Worm (Caenorhabditis elegans) whole organism, L1 larva: ENCODE results near the gene igcm-2.

Experiments
- C04F5.9 ChIP-seq: sonication (generic microtip); optimal IDR thresholded peaks from 2 replicates; lab custom pipeline; 2016; ENCODE audit warnings: missing genetic modification characterization, missing compliant biosample characterization
- C16A3.4 ChIP-seq: fragments of 150-350 bp; optimal IDR thresholded peaks from 2 replicates; lab custom pipeline; 2014; ENCODE audit warnings: missing biosample characterization, missing genetic modification characterization
- Y116A8C.19 ChIP-seq: sonication (generic microtip); optimal IDR thresholded peaks from 2 replicates; lab custom pipeline; 2016; ENCODE audit warnings: missing compliant biosample characterization, missing genetic modification characterization, borderline replicate concordance
- alr-1 ChIP-seq: fragments of 200-800 bp; sonication (Bioruptor generic); optimal IDR thresholded peaks from 2 replicates; lab custom pipeline; 2018; ENCODE audit warnings: borderline replicate concordance, mild to moderate bottlenecking, missing genetic modification characterization, missing compliant biosample characterization
- aly-2 ChIP-seq: fragments of 150-350 bp; optimal IDR thresholded peaks from 2 replicates; lab custom pipeline; 2014; ENCODE audit warnings: missing biosample characterization, missing genetic modification characterization
- ama-1 ChIP-seq: fragments of 150-350 bp; optimal IDR thresholded peaks from 2 replicates; lab custom pipeline; 2014
- ceh-63 ChIP-seq: fragments of 200-800 bp; sonication (Bioruptor generic); optimal IDR thresholded peaks from 2 replicates; lab custom pipeline; 2018; ENCODE audit warnings: mild to moderate bottlenecking, missing genetic modification characterization, missing compliant biosample characterization
- ceh-8 ChIP-seq: fragments of 200-800 bp; sonication (Bioruptor generic); optimal IDR thresholded peaks from 2 replicates; lab custom pipeline; 2018; ENCODE audit warnings: mild to moderate bottlenecking, missing genetic modification characterization, moderate library complexity, missing compliant biosample characterization
- ceh-82 ChIP-seq, 3 experiments: fragments of 150-350 bp in 1 of 3; sonication (generic microtip) in 2 of 3; optimal IDR thresholded peaks; 2 replicates each; lab custom pipeline; 2014 to 2017; ENCODE audit warnings: missing biosample characterization in 3 of 3, missing genetic modification characterization in 3 of 3
- ceh-88 ChIP-seq: fragments of 200-800 bp; sonication (Bioruptor generic); IDR thresholded peaks from 2 replicates; pipeline ENCODE4 v1.3.6; 2022; ENCODE audit warnings: missing genetic modification characterization, missing compliant biosample characterization
- dpl-1 ChIP-seq, 3 experiments: fragments of 150-350 bp in 2 of 3; sonication (generic microtip) in 1 of 3; optimal IDR thresholded peaks; 2 replicates each; lab custom pipeline; 2014 to 2017; ENCODE audit warnings: missing biosample characterization in 3 of 3, missing genetic modification characterization in 3 of 3, missing genetic modification reagents in 3 of 3
- dsc-1 ChIP-seq: sonication (generic microtip); optimal IDR thresholded peaks from 2 replicates; lab custom pipeline; 2016; ENCODE audit warnings: mild to moderate bottlenecking, missing genetic modification characterization, missing compliant biosample characterization
- efl-1 ChIP-seq, 4 experiments: fragments of 150-350 bp; optimal IDR thresholded peaks in 3 of 4; peaks in 1 of 4; 1 replicate in 1 of 4; 2 replicates in 3 of 4; lab custom pipeline; 2014; ENCODE audit warnings: missing biosample characterization in 2 of 4, missing genetic modification characterization in 2 of 4, missing genetic modification reagents in 2 of 4
- efl-3 ChIP-seq: fragments of 200-800 bp; sonication (Bioruptor generic); optimal IDR thresholded peaks from 2 replicates; lab custom pipeline; 2018; ENCODE audit warnings: mild to moderate bottlenecking, missing genetic modification characterization, missing compliant biosample characterization
- elt-2 ChIP-seq: sonication (generic microtip); optimal IDR thresholded peaks from 2 replicates; lab custom pipeline; 2016; ENCODE audit warnings: missing genetic modification characterization, mild to moderate bottlenecking, inconsistent platforms, missing compliant biosample characterization, missing genetic modification reagents
- elt-3 ChIP-seq, 6 experiments: fragments of 150-350 bp in 1 of 6; sonication (generic microtip); optimal IDR thresholded peaks; 2 replicates each; lab custom pipeline; 2017 to 2018; ENCODE audit warnings: missing biosample characterization in 6 of 6, missing genetic modification characterization in 6 of 6, inconsistent platforms in 1 of 6
- ets-5 ChIP-seq: fragments of 200-800 bp; sonication (Bioruptor generic); IDR thresholded peaks from 2 replicates; pipeline ENCODE4 v1.3.6; 2022; ENCODE audit warnings: missing genetic modification characterization, missing compliant biosample characterization
- fkh-10 ChIP-seq: sonication (generic microtip); optimal IDR thresholded peaks from 2 replicates; lab custom pipeline; 2017; ENCODE audit warnings: missing biosample characterization, missing genetic modification reagents, missing genetic modification characterization
- fkh-4 ChIP-seq: sonication (generic microtip); optimal IDR thresholded peaks from 2 replicates; lab custom pipeline; 2016; ENCODE audit warnings: missing compliant biosample characterization, missing genetic modification characterization, borderline replicate concordance
- fkh-8 ChIP-seq: sonication (generic microtip); optimal IDR thresholded peaks from 2 replicates; lab custom pipeline; 2016; ENCODE audit warnings: mild to moderate bottlenecking, missing genetic modification characterization, missing compliant biosample characterization
- fos-1 ChIP-seq: fragments of 150-350 bp; optimal IDR thresholded peaks from 2 replicates; lab custom pipeline; 2014; ENCODE audit warnings: missing biosample characterization, missing genetic modification characterization
- grh-1 ChIP-seq: fragments of 200-800 bp; sonication (Bioruptor generic); IDR thresholded peaks from 2 replicates; pipeline ENCODE4 v1.3.6; 2022; ENCODE audit warnings: missing genetic modification reagents, missing genetic modification characterization, missing compliant biosample characterization
- hlh-17 ChIP-seq: fragments of 200-800 bp; sonication (Bioruptor generic); optimal IDR thresholded peaks from 2 replicates; lab custom pipeline; 2018; ENCODE audit warnings: missing genetic modification characterization, mild to moderate bottlenecking, missing compliant biosample characterization, moderate library complexity, borderline replicate concordance
- lin-13 ChIP-seq: fragments of 150-350 bp; optimal IDR thresholded peaks from 2 replicates; lab custom pipeline; 2014; ENCODE audit warnings: missing biosample characterization, missing genetic modification reagents, missing genetic modification characterization
- lin-14 ChIP-seq: fragments of 200-800 bp; sonication (Bioruptor generic); optimal IDR thresholded peaks from 2 replicates; lab custom pipeline; 2018; ENCODE audit warnings: mild to moderate bottlenecking, missing genetic modification characterization, moderate library complexity, missing compliant biosample characterization
- lin-35 ChIP-seq, 2 experiments: fragments of 150-350 bp; optimal IDR thresholded peaks; 2 replicates each; lab custom pipeline; 2014; ENCODE audit warnings: missing biosample characterization in 2 of 2, missing genetic modification characterization in 2 of 2, missing genetic modification reagents in 2 of 2
- lsy-2 ChIP-seq, 2 experiments: fragments of 150-350 bp; optimal IDR thresholded peaks; 2 replicates each; lab custom pipeline; 2014; ENCODE audit warnings: missing biosample characterization in 2 of 2, missing genetic modification characterization in 2 of 2
- mdl-1 ChIP-seq, 2 experiments: fragments of 150-350 bp; optimal IDR thresholded peaks; 2 replicates each; lab custom pipeline; 2014 to 2017; ENCODE audit warnings: missing biosample characterization in 2 of 2, missing genetic modification characterization in 2 of 2, inconsistent platforms in 1 of 2
- mef-2 ChIP-seq: fragments of 150-350 bp; optimal IDR thresholded peaks from 2 replicates; lab custom pipeline; 2014; ENCODE audit warnings: missing biosample characterization, missing genetic modification characterization
- nhr-11 ChIP-seq: fragments of 150-350 bp; optimal IDR thresholded peaks from 2 replicates; lab custom pipeline; 2014; ENCODE audit warnings: missing biosample characterization, missing genetic modification characterization
- nhr-19 ChIP-seq: fragments of 200-800 bp; sonication (Bioruptor generic); conservative IDR thresholded peaks from 2 replicates; pipeline ENCODE4 v1.3.6; 2022; ENCODE audit warnings: missing genetic modification characterization, missing compliant biosample characterization
- nhr-20 ChIP-seq: sonication (generic microtip); optimal IDR thresholded peaks from 2 replicates; lab custom pipeline; 2016; ENCODE audit warnings: mild to moderate bottlenecking, missing genetic modification characterization, missing compliant biosample characterization
- nhr-47 ChIP-seq: sonication (generic microtip); optimal IDR thresholded peaks from 2 replicates; lab custom pipeline; 2016; ENCODE audit warnings: mild to moderate bottlenecking, missing genetic modification characterization, moderate library complexity, missing compliant biosample characterization
- nhr-71 ChIP-seq: sonication (generic microtip); optimal IDR thresholded peaks from 2 replicates; lab custom pipeline; 2016; ENCODE audit warnings: mild to moderate bottlenecking, missing genetic modification characterization, moderate library complexity, missing compliant biosample characterization
- nhr-77 ChIP-seq: fragments of 150-350 bp; optimal IDR thresholded peaks from 2 replicates; lab custom pipeline; 2014; ENCODE audit warnings: missing biosample characterization, missing genetic modification characterization
- pqm-1 ChIP-seq: sonication (generic microtip); optimal IDR thresholded peaks from 3 replicates; lab custom pipeline; 2017; ENCODE audit warnings: missing biosample characterization, missing genetic modification characterization
- rnt-1 ChIP-seq: sonication (generic microtip); optimal IDR thresholded peaks from 2 replicates; lab custom pipeline; 2016; ENCODE audit warnings: mild to moderate bottlenecking, missing genetic modification characterization, moderate library complexity, missing compliant biosample characterization
- snpc-4 ChIP-seq: fragments of 150-350 bp; optimal IDR thresholded peaks from 2 replicates; lab custom pipeline; 2014; ENCODE audit warnings: missing biosample characterization, missing genetic modification characterization
- sox-4 ChIP-seq: sonication (generic microtip); optimal IDR thresholded peaks from 2 replicates; lab custom pipeline; 2016; ENCODE audit warnings: missing genetic modification characterization, missing compliant biosample characterization
- sup-37 ChIP-seq: fragments of 200-800 bp; sonication (Bioruptor generic); optimal IDR thresholded peaks from 2 replicates; lab custom pipeline; 2018; ENCODE audit warnings: mild to moderate bottlenecking, missing genetic modification characterization, missing compliant biosample characterization
- tbx-2 ChIP-seq: sonication (generic microtip); optimal IDR thresholded peaks from 2 replicates; lab custom pipeline; 2016; ENCODE audit warnings: missing genetic modification characterization, missing compliant biosample characterization
- unc-130 ChIP-seq: fragments of 150-350 bp; optimal IDR thresholded peaks from 2 replicates; lab custom pipeline; 2017; ENCODE audit warnings: missing biosample characterization, missing genetic modification characterization, inconsistent platforms
- unc-86 ChIP-seq: sonication (generic microtip); optimal IDR thresholded peaks from 2 replicates; lab custom pipeline; 2016; ENCODE audit warnings: missing genetic modification characterization, missing compliant biosample characterization
- xbp-1 ChIP-seq: sonication (generic microtip); optimal IDR thresholded peaks from 2 replicates; lab custom pipeline; 2016; ENCODE audit warnings: missing genetic modification characterization, missing compliant biosample characterization
- zag-1 ChIP-seq: fragments of 150-350 bp; optimal IDR thresholded peaks from 2 replicates; lab custom pipeline; 2014; ENCODE audit warnings: missing biosample characterization, missing genetic modification characterization
- ztf-4 ChIP-seq: fragments of 150-350 bp; optimal IDR thresholded peaks from 2 replicates; lab custom pipeline; 2014; ENCODE audit warnings: missing biosample characterization, missing genetic modification characterization

The igcm-2 gene

DNA sequence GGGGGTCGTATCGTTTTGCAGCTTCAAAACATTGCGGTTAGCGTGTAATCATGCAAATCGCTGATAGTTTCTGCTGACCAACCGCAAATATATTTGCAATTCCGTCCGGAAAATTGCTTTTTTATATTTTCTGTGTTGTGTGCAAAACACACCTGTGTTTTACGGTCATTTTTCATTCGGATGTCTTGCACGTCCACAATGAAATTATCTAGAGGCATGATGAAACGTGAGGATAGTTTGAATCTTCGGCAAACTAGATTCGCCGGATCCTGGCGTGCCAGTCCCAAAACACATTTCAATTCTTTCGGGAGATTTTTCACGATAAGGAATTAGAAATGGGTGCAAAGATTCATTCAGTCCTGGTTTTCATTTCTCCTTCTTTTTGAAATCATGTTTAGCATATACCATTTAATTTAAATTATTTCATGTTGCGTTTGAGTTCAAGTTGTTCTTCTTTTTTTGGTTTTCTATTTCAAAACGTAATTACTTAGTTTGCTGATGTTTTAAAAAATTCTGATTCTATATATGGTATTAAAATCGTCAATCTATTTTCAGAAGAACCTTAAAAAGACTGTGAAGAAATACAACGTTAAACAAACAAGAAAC is 36.3 kb downstream of the igcm-2 start, which contains the start of gene C03B1.5:
C03B1.5 (plus strand) TSS at position 556 of the 606 bp plus-strand sequence.
- TF ChIP-seq ama-1 (lab: Kevin White, UChicago) = no peak
- no peak for TF ChIP-seq rnt-1 (tag; lab: Kevin White, UChicago)
- no peak for TF ChIP-seq efl-1 (optimal IDR thresholded peaks at IDR 0.05; lab: Kevin White, UChicago)
- peak in 1 of 2 experiments; percentile 91 for TF ChIP-seq efl-1 (GFP tag; optimal IDR thresholded peaks at IDR 0.05 in 1 of 2; lab: Kevin White, UChicago)
- TF ChIP-seq alr-1 (tag; lab: Kevin White, UChicago) = no peak
- TF ChIP-seq fos-1 (tag; lab: Kevin White, UChicago) = no peak
- TF ChIP-seq snpc-4 (tag; lab: Kevin White, UChicago) = no peak
- TF ChIP-seq ceh-82 (tag; optimal IDR thresholded peaks at IDR 0.05; lab: Kevin White, UChicago) = no peak
- no peak for TF ChIP-seq ceh-63 (GFP tag; lab: Kevin White, UChicago)
- TF ChIP-seq ceh-8 (GFP tag; lab: Kevin White, UChicago) = no peak
- TF ChIP-seq ztf-4 (tag; lab: Kevin White, UChicago) = no peak
- peak; percentile 15 for TF ChIP-seq elt-2 (tag; lab: Kevin White, UChicago)
- TF ChIP-seq lsy-2 (tag; optimal IDR thresholded peaks at IDR 0.05; lab: Kevin White, UChicago) = no peak
- no peak for TF ChIP-seq nhr-77 (tag; lab: Kevin White, UChicago)
- TF ChIP-seq C16A3.4 = no peak
- no peak for TF ChIP-seq pqm-1 (tag; lab: Kevin White, UChicago)
- TF ChIP-seq elt-3 (tag; optimal IDR thresholded peaks at IDR 0.05; lab: Kevin White, UChicago) = no peak
- TF ChIP-seq Y116A8C.19 = no peak

DNA sequence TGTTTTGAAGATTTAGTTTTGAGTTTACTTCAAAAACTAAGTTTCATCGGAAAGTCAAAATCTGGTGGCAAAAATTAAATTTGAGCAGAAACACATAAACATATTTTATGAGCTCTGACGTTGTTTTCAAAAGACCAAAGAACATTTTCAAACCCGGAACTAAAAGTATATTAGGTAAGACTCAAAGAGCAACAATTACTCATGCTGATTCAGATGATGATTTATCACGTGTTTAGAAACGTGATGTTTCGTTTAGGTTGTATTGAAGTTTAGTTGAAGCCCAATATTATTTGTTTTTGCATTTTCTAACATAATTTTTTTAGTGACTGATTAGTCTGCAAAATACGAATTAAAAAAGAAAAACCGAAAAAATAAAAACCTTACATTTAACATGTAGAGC is 37.6 kb downstream of the igcm-2 start:
- TF ChIP-seq ceh-82 (tag; optimal IDR thresholded peaks at IDR 0.05; lab: Kevin White, UChicago) (no peak), aly-2 (tag; lab: Kevin White, UChicago) (no peak), ceh-8 (GFP tag; lab: Kevin White, UChicago) (peak; percentile 60), nhr-71 (tag; lab: Kevin White, UChicago) (peak; percentile 51), dpl-1 (GFP tag; optimal IDR thresholded peaks at IDR 0.05; lab: Kevin White, UChicago) (no peak), grh-1 (GFP tag; lab: Robert Waterston, UW) (no peak), unc-130 (no peak), efl-1 (optimal IDR thresholded peaks at IDR 0.05; lab: Kevin White, UChicago) (no peak), efl-1 (GFP tag; optimal IDR thresholded peaks at IDR 0.05 in 1 of 2; lab: Kevin White, UChicago) (no peak), ceh-88 (GFP tag; lab: Robert Waterston, UW) (no peak), C16A3.4 (no peak), fkh-8 (peak; percentile 78), lin-14 (GFP tag; lab: Kevin White, UChicago) (no peak), dsc-1 (tag; lab: Kevin White, UChicago) (no peak), sox-4 (tag; lab: Kevin White, UChicago) (peak; percentile 43), nhr-19 (GFP tag; lab: Robert Waterston, UW) (no peak), ztf-4 (tag; lab: Kevin White, UChicago) (no peak), lin-13 (GFP tag; lab: Kevin White, UChicago) (no peak), fkh-10 (GFP tag; lab: Kevin White, UChicago) (no peak), tbx-2 (tag; lab: Kevin White, UChicago) (no peak), sup-37 (GFP tag; lab: Kevin White, UChicago) (no peak), nhr-47 (tag; lab: Kevin White, UChicago) (no peak), mdl-1 (tag; optimal IDR thresholded peaks at IDR 0.05; lab: Kevin White, UChicago) (no peak), hlh-17 (GFP tag; lab: Kevin White, UChicago) (no peak), nhr-11 (tag; lab: Kevin White, UChicago) (no peak), pqm-1 (tag; lab: Kevin White, UChicago) (no peak), efl-3 (no peak), fkh-4 (tag; lab: Kevin White, UChicago) (no peak), ets-5 (GFP tag; lab: Robert Waterston, UW) (no peak), lin-35 (GFP tag; optimal IDR thresholded peaks at IDR 0.05; lab: Kevin White, UChicago) (no peak), alr-1 (tag; lab: Kevin White, UChicago) (no peak), C04F5.9 (tag; lab: Kevin White, UChicago) (no peak), mef-2 (tag; lab: Kevin White, UChicago) (no peak), xbp-1 (tag; lab: Kevin White, UChicago) (peak; percentile 15), elt-2 (tag; lab: Kevin White, UChicago) (no peak), unc-86 (tag; lab: Kevin White, UChicago) (no peak), zag-1 (tag; lab: Kevin White, UChicago) (no peak), nhr-20 (tag; lab: Kevin White, UChicago) (peak; percentile 3)
